Fruit fly (Drosophila melanogaster): ENCODE data around the gene Gr22f.

Gr22f gene

dm6 chr2L:1756351-1756750 is at the start of gene Gr22f:
Gene Gr22f, minus strand, starts transcription at chr2L:1756451.
- TF ChIP-seq Hr96 (GFP tag; optimal IDR thresholded peaks at IDR 0.05) (no peak), CG33017 (tag; optimal IDR thresholded peaks at IDR 0.05) (no peak), CG14711 (tag; optimal IDR thresholded peaks at IDR 0.05) (no peak), CG12768 (GFP tag; optimal IDR thresholded peaks at IDR 0.05) (no peak), CG7101 (tag; optimal IDR thresholded peaks at IDR 0.05) (no peak), bab1 (GFP tag; optimal IDR thresholded peaks at IDR 0.05) (no peak), tj (GFP tag; optimal IDR thresholded peaks at IDR 0.05) (no peak), kay (GFP tag; ENCODE audit: borderline replicate concordance) (no peak), CG11617 (GFP tag; optimal IDR thresholded peaks at IDR 0.05) (no peak), ovo (GFP tag; optimal IDR thresholded peaks at IDR 0.05) (no peak), CG7045 (GFP tag; optimal IDR thresholded peaks at IDR 0.05) (no peak), cnc (optimal IDR thresholded peaks at IDR 0.05) (no peak), Crg-1 (GFP tag; optimal IDR thresholded peaks at IDR 0.05) (no peak), CG5204 (GFP tag; optimal IDR thresholded peaks at IDR 0.05) (no peak), cic (GFP tag; optimal IDR thresholded peaks at IDR 0.05) (no peak), toe (GFP tag; optimal IDR thresholded peaks at IDR 0.05) (no peak)

dm6 chr2L:1794817-1795216 is 38.6 kb upstream of the Gr22f start, which contains the start of gene Gr22a:
Gene Gr22a, minus strand, starts transcription at chr2L:1794917.
- TF ChIP-seq Mnt (GFP tag; optimal IDR thresholded peaks at IDR 0.05) (no peak), cnc (optimal IDR thresholded peaks at IDR 0.05) (no peak), CG1620 (GFP tag; optimal IDR thresholded peaks at IDR 0.05) (no peak), ovo (GFP tag; optimal IDR thresholded peaks at IDR 0.05) (no peak), CG5204 (GFP tag; optimal IDR thresholded peaks at IDR 0.05) (no peak), Clk (GFP tag; optimal IDR thresholded peaks at IDR 0.05) (no peak)

dm6 chr2L:1793168-1793567 is 36.9 kb upstream of the Gr22f start, which contains the start of gene Gr22b:
Gene Gr22b, minus strand, starts transcription at chr2L:1793268.
- no peak for TF ChIP-seq CG14711 (tag; optimal IDR thresholded peaks at IDR 0.05)

dm6 chr2L:1791723-1792122 is 35.5 kb upstream of the Gr22f start, which contains the start of gene Gr22c:
Gene Gr22c, minus strand, starts transcription at chr2L:1791823.
- TF ChIP-seq CG14711 (tag; optimal IDR thresholded peaks at IDR 0.05) (no peak), CG11617 (GFP tag; optimal IDR thresholded peaks at IDR 0.05) (no peak), Mnt (GFP tag; optimal IDR thresholded peaks at IDR 0.05) (no peak), Crg-1 (GFP tag; optimal IDR thresholded peaks at IDR 0.05) (no peak), pad (GFP tag; optimal IDR thresholded peaks at IDR 0.05) (no peak), kay (GFP tag; ENCODE audit: borderline replicate concordance) (no peak), cnc (optimal IDR thresholded peaks at IDR 0.05) (no peak), bab1 (GFP tag; optimal IDR thresholded peaks at IDR 0.05) (no peak), cic (GFP tag; optimal IDR thresholded peaks at IDR 0.05) (no peak)

dm6 chr2L:1790261-1790660 is 34.0 kb upstream of the Gr22f start, which contains the start of gene Gr22d:
Gene Gr22d, minus strand, starts transcription at chr2L:1790361.
- TF ChIP-seq CG11617 (GFP tag; optimal IDR thresholded peaks at IDR 0.05) (no peak), CG7045 (GFP tag; optimal IDR thresholded peaks at IDR 0.05) (no peak), ovo (GFP tag; optimal IDR thresholded peaks at IDR 0.05) (no peak), kay (GFP tag; ENCODE audit: borderline replicate concordance) (no peak), Crg-1 (GFP tag; optimal IDR thresholded peaks at IDR 0.05) (no peak), Clk (GFP tag; optimal IDR thresholded peaks at IDR 0.05) (no peak), CG12768 (GFP tag; optimal IDR thresholded peaks at IDR 0.05) (no peak), Mnt (GFP tag; optimal IDR thresholded peaks at IDR 0.05) (no peak), CG5204 (GFP tag; optimal IDR thresholded peaks at IDR 0.05) (no peak), CG1620 (GFP tag; optimal IDR thresholded peaks at IDR 0.05) (no peak)

dm6 chr2L:1787929-1788328 is 31.7 kb upstream of the Gr22f start:
- no peak for TF ChIP-seq CG14711 (tag; optimal IDR thresholded peaks at IDR 0.05)
- no peak for TF ChIP-seq CG33017 (tag; optimal IDR thresholded peaks at IDR 0.05)
- no peak for TF ChIP-seq Hr96 (GFP tag; optimal IDR thresholded peaks at IDR 0.05)
- TF ChIP-seq toe (GFP tag; optimal IDR thresholded peaks at IDR 0.05) = no peak
- no peak for TF ChIP-seq bab1 (GFP tag; optimal IDR thresholded peaks at IDR 0.05)
- TF ChIP-seq CG1620 (GFP tag; optimal IDR thresholded peaks at IDR 0.05) = no peak
- no peak for TF ChIP-seq CG5204 (GFP tag; optimal IDR thresholded peaks at IDR 0.05)
- no peak for TF ChIP-seq CG7045 (GFP tag; optimal IDR thresholded peaks at IDR 0.05)
- no peak for TF ChIP-seq kay (GFP tag; ENCODE audit: borderline replicate concordance)
- TF ChIP-seq CG11617 (GFP tag; optimal IDR thresholded peaks at IDR 0.05) = no peak
- no peak for TF ChIP-seq pad (GFP tag; optimal IDR thresholded peaks at IDR 0.05)

dm6 chr2L:1783762-1784161 is 27.5 kb upstream of the Gr22f start, which contains the start of gene Gr22e:
Gene Gr22e, plus strand, starts transcription at chr2L:1784062.
- TF ChIP-seq Mnt (GFP tag; optimal IDR thresholded peaks at IDR 0.05) (no peak), CG12768 (GFP tag; optimal IDR thresholded peaks at IDR 0.05) (no peak), Clk (GFP tag; optimal IDR thresholded peaks at IDR 0.05) (no peak), ovo (GFP tag; optimal IDR thresholded peaks at IDR 0.05) (no peak), CG7101 (tag; optimal IDR thresholded peaks at IDR 0.05) (no peak), CG1620 (GFP tag; optimal IDR thresholded peaks at IDR 0.05) (no peak), cic (GFP tag; optimal IDR thresholded peaks at IDR 0.05) (no peak), Crg-1 (GFP tag; optimal IDR thresholded peaks at IDR 0.05) (no peak), tj (GFP tag; optimal IDR thresholded peaks at IDR 0.05) (no peak), toe (GFP tag; optimal IDR thresholded peaks at IDR 0.05) (no peak), CG5204 (GFP tag; optimal IDR thresholded peaks at IDR 0.05) (no peak), pad (GFP tag; optimal IDR thresholded peaks at IDR 0.05) (no peak), cnc (optimal IDR thresholded peaks at IDR 0.05) (no peak), bab1 (GFP tag; optimal IDR thresholded peaks at IDR 0.05) (no peak)

All from whole organism, adult.